Worm (Caenorhabditis elegans): Measurements from ENCODE around the gene ZK757.10.

Gene ZK757.10

ce11 chrIII:9860201-9860780, 16.8 kb upstream of the ZK757.10 start, which contains the start of gene twk-48:
Gene twk-48, plus strand, starts transcription at chrIII:9860730.
- TF ChIP-seq med-1 (GFP tag; optimal IDR thresholded peaks at IDR 0.05; ENCODE audit: insufficient read depth), result no peak
- no peak for TF ChIP-seq ztf-29 (GFP tag; IDR thresholded peaks at IDR 0.05)
- no peak for TF ChIP-seq ref-1 (GFP tag; conservative IDR thresholded peaks at IDR 0.05)
- TF ChIP-seq flt-1 (GFP tag; IDR thresholded peaks at IDR 0.05), result no peak
- no peak for TF ChIP-seq cog-1 (tag; optimal IDR thresholded peaks at IDR 0.05)
- TF ChIP-seq ztf-23 (GFP tag; IDR thresholded peaks at IDR 0.05), result no peak
- TF ChIP-seq T22C8.4 (GFP tag; IDR thresholded peaks at IDR 0.05), result no peak
- TF ChIP-seq klf-2 (GFP tag; conservative IDR thresholded peaks at IDR 0.05), result no peak
- no peak for TF ChIP-seq tab-1 (GFP tag; IDR thresholded peaks at IDR 0.05)

- peak; percentile 94 for TF ChIP-seq ztf-23 (GFP tag; IDR thresholded peaks at IDR 0.05)
- peak; percentile 88 for TF ChIP-seq ref-1 (GFP tag; conservative IDR thresholded peaks at IDR 0.05)
- peak; percentile 95 for TF ChIP-seq flt-1 (GFP tag; IDR thresholded peaks at IDR 0.05)
- TF ChIP-seq med-1 (GFP tag; optimal IDR thresholded peaks at IDR 0.05; ENCODE audit: insufficient read depth), result peak; percentile 64
- peak; percentile 91 for TF ChIP-seq klf-2 (GFP tag; conservative IDR thresholded peaks at IDR 0.05)
- peak; percentile 93 for TF ChIP-seq ztf-29 (GFP tag; IDR thresholded peaks at IDR 0.05)
- TF ChIP-seq T22C8.4 (GFP tag; IDR thresholded peaks at IDR 0.05), result peak; percentile 90
- TF ChIP-seq cog-1 (tag; optimal IDR thresholded peaks at IDR 0.05), result peak; percentile 64
- peak; percentile 96 for TF ChIP-seq tab-1 (GFP tag; IDR thresholded peaks at IDR 0.05)
Measured at ce11 chrIII:9861470-9862342, 15.3 kb upstream of the ZK757.10 start.

ce11 chrIII:9862469-9862868, 14.6 kb upstream of the ZK757.10 start:
- no peak for TF ChIP-seq cog-1 (tag; optimal IDR thresholded peaks at IDR 0.05)
- TF ChIP-seq med-1 (GFP tag; optimal IDR thresholded peaks at IDR 0.05; ENCODE audit: insufficient read depth), result no peak
- no peak for TF ChIP-seq klf-2 (GFP tag; conservative IDR thresholded peaks at IDR 0.05)
- TF ChIP-seq tab-1 (GFP tag; IDR thresholded peaks at IDR 0.05), result no peak
- TF ChIP-seq ztf-23 (GFP tag; IDR thresholded peaks at IDR 0.05), result no peak
- no peak for TF ChIP-seq flt-1 (GFP tag; IDR thresholded peaks at IDR 0.05)
- TF ChIP-seq ztf-29 (GFP tag; IDR thresholded peaks at IDR 0.05), result no peak
- TF ChIP-seq T22C8.4 (GFP tag; IDR thresholded peaks at IDR 0.05), result no peak
- TF ChIP-seq ref-1 (GFP tag; conservative IDR thresholded peaks at IDR 0.05), result no peak

- TF ChIP-seq ztf-23 (GFP tag; IDR thresholded peaks at IDR 0.05) (no peak), ref-1 (GFP tag; conservative IDR thresholded peaks at IDR 0.05) (no peak), cog-1 (tag; optimal IDR thresholded peaks at IDR 0.05) (no peak), ztf-29 (GFP tag; IDR thresholded peaks at IDR 0.05) (no peak), klf-2 (GFP tag; conservative IDR thresholded peaks at IDR 0.05) (no peak), tab-1 (GFP tag; IDR thresholded peaks at IDR 0.05) (no peak), med-1 (GFP tag; optimal IDR thresholded peaks at IDR 0.05; ENCODE audit: insufficient read depth) (no peak), T22C8.4 (GFP tag; IDR thresholded peaks at IDR 0.05) (no peak), flt-1 (GFP tag; IDR thresholded peaks at IDR 0.05) (no peak)
Measured at ce11 chrIII:9867352-9867751, 9.7 kb upstream of the ZK757.10 start.

ce11 chrIII:9867780-9868503, 9.1 kb upstream of the ZK757.10 start, which contains the start of gene dhhc-4:
Gene dhhc-4, minus strand, starts transcription at chrIII:9867792.
- TF ChIP-seq tab-1 (GFP tag; IDR thresholded peaks at IDR 0.05) (no peak), ref-1 (GFP tag; conservative IDR thresholded peaks at IDR 0.05) (no peak), med-1 (GFP tag; optimal IDR thresholded peaks at IDR 0.05; ENCODE audit: insufficient read depth) (no peak), T22C8.4 (GFP tag; IDR thresholded peaks at IDR 0.05) (peak; percentile 34; the same call in 1 of the 2 replicates), cog-1 (tag; optimal IDR thresholded peaks at IDR 0.05) (no peak), ztf-23 (GFP tag; IDR thresholded peaks at IDR 0.05) (peak; percentile 77), ztf-29 (GFP tag; IDR thresholded peaks at IDR 0.05) (no peak), flt-1 (GFP tag; IDR thresholded peaks at IDR 0.05) (peak; percentile 79), klf-2 (GFP tag; conservative IDR thresholded peaks at IDR 0.05) (0 out of 2 replicates have a peak, but pooled peaks have one; percentile 40)

ce11 chrIII:9871032-9871431, 6.0 kb upstream of the ZK757.10 start, which contains the start of gene ZK757.1:
Gene ZK757.1, minus strand, starts transcription at chrIII:9871132.
- TF ChIP-seq tab-1 (GFP tag; IDR thresholded peaks at IDR 0.05) (no peak), flt-1 (GFP tag; IDR thresholded peaks at IDR 0.05) (no peak), ref-1 (GFP tag; conservative IDR thresholded peaks at IDR 0.05) (no peak), med-1 (GFP tag; optimal IDR thresholded peaks at IDR 0.05; ENCODE audit: insufficient read depth) (no peak), ztf-23 (GFP tag; IDR thresholded peaks at IDR 0.05) (no peak), cog-1 (tag; optimal IDR thresholded peaks at IDR 0.05) (no peak)

- TF ChIP-seq klf-2 (GFP tag; conservative IDR thresholded peaks at IDR 0.05) (no peak), tab-1 (GFP tag; IDR thresholded peaks at IDR 0.05) (no peak), flt-1 (GFP tag; IDR thresholded peaks at IDR 0.05) (no peak), ref-1 (GFP tag; conservative IDR thresholded peaks at IDR 0.05) (no peak), med-1 (GFP tag; optimal IDR thresholded peaks at IDR 0.05; ENCODE audit: insufficient read depth) (no peak), ztf-29 (GFP tag; IDR thresholded peaks at IDR 0.05) (no peak), T22C8.4 (GFP tag; IDR thresholded peaks at IDR 0.05) (no peak), ztf-23 (GFP tag; IDR thresholded peaks at IDR 0.05) (no peak), cog-1 (tag; optimal IDR thresholded peaks at IDR 0.05) (no peak)
Measured at ce11 chrIII:9874515-9874914, 2.5 kb upstream of the ZK757.10 start.

ce11 chrIII:9878828-9879227, 1.8 kb downstream of the ZK757.10 start, which contains the start of gene ZK757.2:
Gene ZK757.2, minus strand, starts transcription at chrIII:9878928.
- TF ChIP-seq klf-2 (GFP tag; conservative IDR thresholded peaks at IDR 0.05) (no peak), cog-1 (tag; optimal IDR thresholded peaks at IDR 0.05) (no peak), T22C8.4 (GFP tag; IDR thresholded peaks at IDR 0.05) (no peak), flt-1 (GFP tag; IDR thresholded peaks at IDR 0.05) (no peak), ref-1 (GFP tag; conservative IDR thresholded peaks at IDR 0.05) (no peak), ztf-29 (GFP tag; IDR thresholded peaks at IDR 0.05) (no peak), med-1 (GFP tag; optimal IDR thresholded peaks at IDR 0.05; ENCODE audit: insufficient read depth) (no peak), ztf-23 (GFP tag; IDR thresholded peaks at IDR 0.05) (no peak), tab-1 (GFP tag; IDR thresholded peaks at IDR 0.05) (no peak)
